Fruit fly (Drosophila melanogaster) whole organism, embryonic: ENCODE results near the gene CG42764.
A peak's percentile ranks its signal among the peaks of the same experiment; 100 is the strongest.

ENCODE experiments used
- Atf-2 ChIP-seq: fragments of 200-800 bp; sonication (Bioruptor generic); optimal IDR thresholded peaks from 2 replicates; lab custom pipeline; 2016; ENCODE audit warnings: missing biosample characterization, missing genetic modification characterization
- CG10543 ChIP-seq: fragments of 200-800 bp; sonication (Bioruptor generic); optimal IDR thresholded peaks from 3 replicates; lab custom pipeline; 2017; ENCODE audit warnings: missing biosample characterization, mild to moderate bottlenecking, missing genetic modification characterization, moderate library complexity
- CG11456 ChIP-seq: fragments of 200-800 bp; sonication (Bioruptor generic); IDR thresholded peaks from 3 replicates; pipeline ENCODE4 v1.3.6; 2022; ENCODE audit warnings: missing biosample characterization, missing genetic modification characterization
- CG12104 ChIP-seq: fragments of 200-800 bp; sonication (Bioruptor generic); optimal IDR thresholded peaks from 3 replicates; lab custom pipeline; 2016; ENCODE audit warnings: missing biosample characterization, missing genetic modification characterization
- CG12769 ChIP-seq: fragments of 200-800 bp; sonication (Bioruptor generic); optimal IDR thresholded peaks from 2 replicates; lab custom pipeline; 2019; ENCODE audit warnings: missing biosample characterization, mild to moderate bottlenecking, missing genetic modification characterization, moderate library complexity
- CG13624 ChIP-seq: fragments of 200-800 bp; sonication (Bioruptor generic); optimal IDR thresholded peaks from 2 replicates; lab custom pipeline; 2016; ENCODE audit warnings: missing biosample characterization, missing genetic modification characterization
- CG16813 ChIP-seq: fragments of 200-800 bp; sonication (Bioruptor generic); IDR thresholded peaks from 3 replicates; pipeline ENCODE4 v1.3.6; 2022; ENCODE audit warnings: missing biosample characterization, missing genetic modification characterization; ENCODE audit not compliant: partially characterized antibody
- CG17568 ChIP-seq: fragments of 200-800 bp; sonication (Bioruptor generic); optimal IDR thresholded peaks from 2 replicates; lab custom pipeline; 2018; ENCODE audit warnings: missing biosample characterization, mild to moderate bottlenecking, missing genetic modification characterization, moderate library complexity
- CG18011 ChIP-seq: fragments of 200-800 bp; sonication (Bioruptor generic); optimal IDR thresholded peaks from 2 replicates; lab custom pipeline; 2017; ENCODE audit warnings: missing biosample characterization, missing genetic modification characterization, mild to moderate bottlenecking, moderate library complexity, missing genotype
- CG2875 ChIP-seq: fragments of 200-800 bp; sonication (Bioruptor generic); optimal IDR thresholded peaks from 2 replicates; lab custom pipeline; 2017; ENCODE audit warnings: missing biosample characterization, mild to moderate bottlenecking, missing genetic modification characterization, missing genetic modification reagents
- CG32532 ChIP-seq: fragments of 200-800 bp; sonication (Bioruptor generic); IDR thresholded peaks from 2 replicates; pipeline ENCODE4 v1.3.6; 2022; ENCODE audit warnings: missing biosample characterization, missing genetic modification characterization
- CG34376 ChIP-seq: fragments of 200-800 bp; sonication (Bioruptor generic); optimal IDR thresholded peaks from 2 replicates; lab custom pipeline; 2018; ENCODE audit warnings: missing biosample characterization, mild to moderate bottlenecking, missing genetic modification characterization
- CG4854 ChIP-seq: fragments of 200-800 bp; sonication (Bioruptor generic); optimal IDR thresholded peaks from 2 replicates; lab custom pipeline; 2016; ENCODE audit warnings: missing biosample characterization, missing genetic modification characterization, inconsistent platforms
- CG8388 ChIP-seq: fragments of 200-800 bp; sonication (Bioruptor generic); optimal IDR thresholded peaks from 2 replicates; lab custom pipeline; 2019; ENCODE audit warnings: missing biosample characterization, mild to moderate bottlenecking, missing genetic modification characterization, moderate library complexity
- CTCF ChIP-seq: fragments of 200-800 bp; sonication (Bioruptor generic); optimal IDR thresholded peaks from 2 replicates; lab custom pipeline; 2017; ENCODE audit warnings: missing biosample characterization, mild to moderate bottlenecking, missing genetic modification characterization, moderate library complexity
- CkIIα-i1 ChIP-seq: fragments of 200-800 bp; sonication (Bioruptor generic); IDR thresholded peaks from 2 replicates; pipeline ENCODE4 v1.3.6; 2022; ENCODE audit warnings: missing biosample characterization, missing genetic modification characterization
- CrebB ChIP-seq: fragments of 200-800 bp; sonication (Bioruptor generic); optimal IDR thresholded peaks from 3 replicates; lab custom pipeline; 2018; ENCODE audit warnings: missing biosample characterization, mild to moderate bottlenecking, missing genetic modification characterization
- D19A ChIP-seq: fragments of 200-800 bp; optimal IDR thresholded peaks from 3 replicates; lab custom pipeline; 2019; ENCODE audit warnings: missing biosample characterization, mild to moderate bottlenecking, missing genetic modification characterization, moderate library complexity
- Dbx ChIP-seq: fragments of 200-800 bp; sonication (Bioruptor generic); IDR thresholded peaks from 3 replicates; pipeline ENCODE4 v1.3.6; 2022; ENCODE audit warnings: missing biosample characterization, missing genetic modification characterization
- Deaf1 ChIP-seq: fragments of 200-800 bp; optimal IDR thresholded peaks from 3 replicates; lab custom pipeline; 2019; ENCODE audit warnings: missing biosample characterization, mild to moderate bottlenecking, missing genetic modification characterization, moderate library complexity
- HLH54F ChIP-seq: fragments of 200-800 bp; sonication (Bioruptor generic); optimal IDR thresholded peaks from 3 replicates; lab custom pipeline; 2016; ENCODE audit warnings: missing biosample characterization, missing genetic modification characterization
- NFAT ChIP-seq: fragments of 200-800 bp; sonication (Bioruptor generic); IDR thresholded peaks from 2 replicates; pipeline ENCODE4 v1.3.6; 2022; ENCODE audit warnings: missing biosample characterization, missing genetic modification characterization
- Pdp1 ChIP-seq, 2 experiments: fragments of 200-800 bp; sonication (Bioruptor generic); optimal IDR thresholded peaks; 3 replicates each; lab custom pipeline; 2016; ENCODE audit warnings: missing biosample characterization in 2 of 2, missing genetic modification characterization in 2 of 2, mild to moderate bottlenecking in 1 of 2, moderate library complexity in 1 of 2
- Sox100B ChIP-seq: fragments of 200-800 bp; sonication (Bioruptor generic); optimal IDR thresholded peaks from 3 replicates; lab custom pipeline; 2018; ENCODE audit warnings: missing biosample characterization, mild to moderate bottlenecking, missing genetic modification characterization
- Xrp1 ChIP-seq: fragments of 200-800 bp; sonication (Bioruptor generic); IDR thresholded peaks from 2 replicates; pipeline ENCODE4 v1.3.6; 2022; ENCODE audit warnings: missing biosample characterization, missing genetic modification characterization
- ase ChIP-seq: fragments of 200-800 bp; sonication (Bioruptor generic); IDR thresholded peaks from 3 replicates; pipeline ENCODE4 v1.3.6; 2022; ENCODE audit warnings: missing biosample characterization, missing genetic modification characterization
- ato ChIP-seq: fragments of 200-800 bp; sonication (Bioruptor generic); IDR thresholded peaks from 2 replicates; pipeline ENCODE4 v1.3.6; 2022; ENCODE audit warnings: missing biosample characterization, missing genetic modification characterization; ENCODE audit not compliant: partially characterized antibody
- bcd ChIP-seq: fragments of 200-800 bp; sonication (Bioruptor generic); optimal IDR thresholded peaks from 2 replicates; lab custom pipeline; 2017; ENCODE audit warnings: missing biosample characterization, mild to moderate bottlenecking, missing genetic modification characterization
- bowl ChIP-seq: fragments of 200-800 bp; sonication (Bioruptor generic); IDR thresholded peaks from 2 replicates; pipeline ENCODE4 v1.3.6; 2022; ENCODE audit warnings: missing biosample characterization, missing genetic modification characterization
- btn ChIP-seq: fragments of 200-800 bp; sonication (Bioruptor generic); optimal IDR thresholded peaks from 2 replicates; lab custom pipeline; 2016; ENCODE audit warnings: missing biosample characterization, missing genetic modification characterization
- chinmo ChIP-seq: fragments of 200-800 bp; sonication (Bioruptor generic); IDR thresholded peaks from 4 replicates; pipeline ENCODE4 v1.3.6; 2022; ENCODE audit warnings: missing biosample characterization, missing genetic modification characterization; ENCODE audit not compliant: partially characterized antibody
- dmrt11E ChIP-seq: fragments of 200-800 bp; sonication (Bioruptor generic); optimal IDR thresholded peaks from 3 replicates; lab custom pipeline; 2018; ENCODE audit warnings: missing biosample characterization, mild to moderate bottlenecking, missing genetic modification characterization, moderate library complexity
- exex ChIP-seq: fragments of 200-800 bp; sonication (Bioruptor generic); optimal IDR thresholded peaks from 4 replicates; lab custom pipeline; 2018; ENCODE audit warnings: missing biosample characterization, mild to moderate bottlenecking, missing genetic modification characterization, moderate library complexity
- grn ChIP-seq: fragments of 200-800 bp; sonication (Bioruptor generic); optimal IDR thresholded peaks from 3 replicates; lab custom pipeline; 2017; ENCODE audit warnings: missing biosample characterization, missing genetic modification characterization
- h ChIP-seq: fragments of >200 bp; optimal IDR thresholded peaks from 2 replicates; lab custom pipeline; 2017
- ham ChIP-seq: fragments of 200-800 bp; sonication (Bioruptor generic); IDR thresholded peaks from 2 replicates; pipeline ENCODE4 v1.3.6; 2022; ENCODE audit warnings: missing biosample characterization, missing genetic modification characterization
- hkb ChIP-seq, 2 experiments: fragments of 200-800 bp in 1 of 2; fragments of >200 bp in 1 of 2; sonication (Bioruptor generic) in 1 of 2; IDR thresholded peaks in 1 of 2; optimal IDR thresholded peaks in 1 of 2; 2 replicates each; pipeline versions ENCODE4 v1.3.6 to Lab custom; 2017 to 2022; ENCODE audit warnings: missing biosample characterization in 1 of 2, missing genetic modification characterization in 1 of 2
- row ChIP-seq: fragments of 200-800 bp; sonication (Bioruptor generic); IDR thresholded peaks from 3 replicates; pipeline ENCODE4 v1.3.6; 2022; ENCODE audit warnings: missing biosample characterization, missing genetic modification characterization
- sens-2 ChIP-seq: fragments of 200-800 bp; sonication (Bioruptor generic); IDR thresholded peaks from 2 replicates; pipeline ENCODE4 v1.3.6; 2022; ENCODE audit warnings: missing biosample characterization, missing genetic modification characterization
- sima ChIP-seq: fragments of 200-800 bp; sonication (Bioruptor generic); optimal IDR thresholded peaks from 2 replicates; lab custom pipeline; 2016; ENCODE audit warnings: missing biosample characterization, missing genetic modification characterization
- sob ChIP-seq: fragments of 200-800 bp; sonication (Bioruptor generic); IDR thresholded peaks from 2 replicates; pipeline ENCODE4 v1.3.6; 2022; ENCODE audit warnings: missing biosample characterization, missing genetic modification characterization
- sug ChIP-seq: fragments of 200-800 bp; optimal IDR thresholded peaks from 2 replicates; lab custom pipeline; 2019; ENCODE audit warnings: missing biosample characterization, mild to moderate bottlenecking, missing genetic modification characterization, moderate library complexity
- twi ChIP-seq: fragments of 200-800 bp; optimal IDR thresholded peaks from 2 replicates; lab custom pipeline; 2019; ENCODE audit warnings: missing biosample characterization, mild to moderate bottlenecking, missing genetic modification characterization, moderate library complexity
- unpg ChIP-seq: fragments of 200-800 bp; sonication (Bioruptor generic); optimal IDR thresholded peaks from 3 replicates; lab custom pipeline; 2018; ENCODE audit warnings: missing biosample characterization, mild to moderate bottlenecking, missing genetic modification characterization, moderate library complexity
- zfh2 ChIP-seq: fragments of 200-800 bp; sonication (Bioruptor generic); optimal IDR thresholded peaks from 2 replicates; lab custom pipeline; 2016; ENCODE audit warnings: missing biosample characterization, missing genetic modification characterization

Gene CG42764

DNA sequence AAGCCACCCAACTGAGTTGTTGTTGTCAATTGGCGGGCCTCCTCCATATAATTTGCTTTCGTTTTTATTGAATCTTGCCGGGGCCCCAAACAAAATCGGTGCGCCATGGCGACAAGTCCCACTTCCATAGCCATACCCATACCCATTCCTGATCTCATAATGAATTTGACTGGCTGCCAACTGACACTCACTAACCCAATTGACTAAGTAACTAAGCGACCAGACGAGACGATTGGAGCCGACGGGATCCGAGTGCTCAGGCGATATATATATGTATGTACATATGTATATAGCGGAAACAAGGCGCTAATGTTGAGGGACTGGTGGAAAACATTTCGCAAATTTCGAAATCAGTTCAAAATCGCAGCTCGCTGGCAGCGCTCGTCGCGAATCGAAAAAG lies 758 bp upstream of the CG42764 start, which contains the start of gene Tdh:
Tdh (plus strand) TSS at position 346 of the 400 bp plus-strand sequence.
- peak; percentile 74 for TF ChIP-seq CG12769 (tag; lab: Kevin White, UChicago)
- no peak for TF ChIP-seq CG11456 (GFP tag; lab: Robert Waterston, UW)
- TF ChIP-seq twi = no peak
- peak; percentile 57 for TF ChIP-seq Deaf1 (tag; lab: Kevin White, UChicago)
- peak; percentile 39 for TF ChIP-seq CG10543 (GFP tag; lab: Kevin White, UChicago)
- peak in 1 of 2 experiments; percentile 32 for TF ChIP-seq Pdp1 (GFP tag; optimal IDR thresholded peaks at IDR 0.05; lab: Kevin White, UChicago)

DNA sequence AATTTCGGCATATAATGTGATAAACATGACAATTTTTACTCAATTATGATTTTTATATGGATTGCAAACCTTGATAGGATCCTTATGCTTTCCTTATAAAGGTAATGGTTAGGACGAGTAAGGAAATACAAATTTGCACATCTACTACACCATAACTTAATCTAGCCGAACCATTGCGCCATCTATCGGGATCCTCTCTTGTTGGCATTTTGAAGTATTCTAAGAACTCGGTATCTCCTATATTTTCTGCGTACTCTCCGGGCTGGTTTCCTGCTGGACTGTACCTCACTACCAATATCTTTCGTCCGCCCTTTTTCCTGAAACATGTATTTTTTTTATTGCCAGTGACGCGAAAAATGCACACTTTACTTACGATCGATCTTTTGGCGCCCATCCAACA lies 1.2 kb downstream of the CG42764 start, which contains the start of gene atk:
atk (minus strand) TSS at position 186 of the 400 bp plus-strand sequence.
- no peak for TF ChIP-seq hkb (optimal IDR thresholded peaks at IDR 0.05; lab: Kevin White, UChicago)
- no peak for TF ChIP-seq hkb (GFP tag; IDR thresholded peaks at IDR 0.05; lab: Robert Waterston, UW)
- TF ChIP-seq bowl (GFP tag; lab: Robert Waterston, UW) = no peak
- TF ChIP-seq CG32532 = 0 out of 2 replicates have a peak, but pooled peaks have one; percentile 1
- TF ChIP-seq h (lab: Kevin White, UChicago) = no peak
- no peak for TF ChIP-seq CG13624
- no peak for TF ChIP-seq CG18011
- no peak for TF ChIP-seq Sox100B (GFP tag; lab: Kevin White, UChicago)
- TF ChIP-seq CG12104 (GFP tag; lab: Kevin White, UChicago) = no peak
- no peak for TF ChIP-seq sob (GFP tag; lab: Robert Waterston, UW)
- TF ChIP-seq CG17568 (GFP tag; lab: Kevin White, UChicago) = no peak
- TF ChIP-seq unpg (GFP tag; lab: Kevin White, UChicago) = no peak
- no peak for TF ChIP-seq dmrt11E (tag; lab: Kevin White, UChicago)
- peak; percentile 65 for TF ChIP-seq CTCF (GFP tag; lab: Kevin White, UChicago)
- no peak for TF ChIP-seq CG16813 (GFP tag; lab: Robert Waterston, UW)
- TF ChIP-seq CG4854 (GFP tag; lab: Kevin White, UChicago) = no peak

DNA sequence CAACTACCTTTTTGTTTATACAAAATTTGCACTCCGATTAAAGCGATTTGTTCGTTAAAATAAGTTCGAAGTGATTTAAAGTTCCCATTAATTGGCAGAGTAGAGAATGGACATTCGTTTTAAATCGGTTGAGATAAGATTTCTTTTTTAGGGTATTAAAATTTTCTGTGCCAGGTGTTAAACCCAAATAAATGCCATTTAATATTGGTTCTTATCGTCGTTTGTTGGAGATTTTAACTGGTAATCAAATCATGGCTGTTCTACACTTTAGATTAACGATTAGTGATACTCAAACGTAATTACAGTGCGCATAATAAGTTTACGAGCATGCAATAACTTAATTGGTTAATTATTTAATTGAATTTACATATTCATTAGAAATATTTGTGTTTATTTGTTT lies 3.5 kb downstream of the CG42764 start:
- TF ChIP-seq zfh2 = no peak
- peak; percentile 99 for TF ChIP-seq exex (tag; lab: Kevin White, UChicago)
- TF ChIP-seq CG34376 (GFP tag; lab: Kevin White, UChicago) = peak; percentile 25
- no peak for TF ChIP-seq CkIIα-i1
- TF ChIP-seq D19A (tag; lab: Kevin White, UChicago) = peak; percentile 37
- no peak for TF ChIP-seq btn (GFP tag; lab: Kevin White, UChicago)
- no peak for TF ChIP-seq ato (GFP tag; lab: Robert Waterston, UW)
- TF ChIP-seq CG2875 (GFP tag; lab: Kevin White, UChicago) = no peak
- no peak for TF ChIP-seq Atf-2 (GFP tag; lab: Kevin White, UChicago)
- no peak for TF ChIP-seq Xrp1 (GFP tag; lab: Robert Waterston, UW)
- TF ChIP-seq sens-2 (GFP tag; lab: Robert Waterston, UW) = 0 out of 2 replicates have a peak, but pooled peaks have one; percentile 20
- TF ChIP-seq sima (GFP tag; lab: Kevin White, UChicago) = no peak
- no peak for TF ChIP-seq chinmo (GFP tag; lab: Robert Waterston, UW)
- TF ChIP-seq bcd = no peak
- TF ChIP-seq CrebB (tag; lab: Kevin White, UChicago) = no peak
- no peak; the same call in 2 of the 3 replicates for TF ChIP-seq row (GFP tag; lab: Robert Waterston, UW)
- no peak for TF ChIP-seq NFAT
- peak; percentile 45 for TF ChIP-seq sug (tag; lab: Kevin White, UChicago)
- no peak for TF ChIP-seq Dbx (GFP tag; lab: Robert Waterston, UW)
- TF ChIP-seq ase (GFP tag; lab: Robert Waterston, UW) = no peak
- peak; percentile 16 for TF ChIP-seq CG8388
- TF ChIP-seq grn (GFP tag; lab: Kevin White, UChicago) = peak; percentile 49
- no peak for TF ChIP-seq ham (GFP tag; lab: Robert Waterston, UW)
- TF ChIP-seq HLH54F (GFP tag; lab: Kevin White, UChicago) = no peak
